Fruit fly (Drosophila melanogaster) whole organism, embryonic: Measurements from ENCODE around the gene Kmn1.
A peak's percentile ranks its signal among the peaks of the same experiment; 100 is the strongest.

Experiments used
- Asciz ChIP-seq: fragments of 200-800 bp; sonication (Bioruptor generic); optimal IDR thresholded peaks from 2 replicates; lab custom pipeline; 2017; ENCODE audit warnings: missing biosample characterization, mild to moderate bottlenecking, missing genetic modification characterization, missing genetic modification reagents
- Bteb2 ChIP-seq: fragments of 200-800 bp; sonication (Bioruptor generic); optimal IDR thresholded peaks from 2 replicates; lab custom pipeline; 2016; ENCODE audit warnings: missing biosample characterization, missing genetic modification characterization
- CG10209 ChIP-seq: fragments of 200-800 bp; sonication (Bioruptor generic); optimal IDR thresholded peaks from 3 replicates; lab custom pipeline; 2017; ENCODE audit warnings: missing biosample characterization, mild to moderate bottlenecking, missing genetic modification characterization, missing genetic modification reagents
- CG10543 ChIP-seq: fragments of 200-800 bp; sonication (Bioruptor generic); optimal IDR thresholded peaks from 3 replicates; lab custom pipeline; 2017; ENCODE audit warnings: missing biosample characterization, mild to moderate bottlenecking, missing genetic modification characterization, moderate library complexity
- CG11247 ChIP-seq: fragments of 200-800 bp; sonication (Bioruptor generic); IDR thresholded peaks from 2 replicates; pipeline ENCODE4 v1.3.6; 2022; ENCODE audit warnings: missing biosample characterization, missing genetic modification characterization
- CG12299 ChIP-seq: fragments of 200-800 bp; sonication (Bioruptor generic); optimal IDR thresholded peaks from 2 replicates; lab custom pipeline; 2018; ENCODE audit warnings: missing biosample characterization, mild to moderate bottlenecking, missing genetic modification characterization
- CG13775 ChIP-seq: fragments of 200-800 bp; sonication (Bioruptor generic); optimal IDR thresholded peaks from 3 replicates; lab custom pipeline; 2017; ENCODE audit warnings: missing biosample characterization, mild to moderate bottlenecking, missing genetic modification characterization
- CG1529 ChIP-seq: fragments of 200-800 bp; sonication (Bioruptor generic); optimal IDR thresholded peaks from 3 replicates; lab custom pipeline; 2018; ENCODE audit warnings: missing biosample characterization, missing genetic modification characterization
- CG15514 ChIP-seq: fragments of 200-800 bp; sonication (Bioruptor generic); optimal IDR thresholded peaks from 3 replicates; lab custom pipeline; 2017; ENCODE audit warnings: missing biosample characterization, missing genetic modification characterization, mild to moderate bottlenecking, moderate library complexity, missing genetic modification reagents
- CG17361 ChIP-seq: fragments of 200-800 bp; sonication (Bioruptor generic); IDR thresholded peaks from 3 replicates; pipeline ENCODE4 v1.3.6; 2022; ENCODE audit warnings: missing biosample characterization, missing genetic modification characterization
- CG17385 ChIP-seq: fragments of 200-800 bp; sonication (Bioruptor generic); optimal IDR thresholded peaks from 3 replicates; lab custom pipeline; 2018; ENCODE audit warnings: missing biosample characterization, mild to moderate bottlenecking, missing genetic modification characterization
- CG17612 ChIP-seq: fragments of 200-800 bp; sonication (Bioruptor generic); IDR thresholded peaks from 2 replicates; pipeline ENCODE4 v1.3.6; 2022; ENCODE audit warnings: missing biosample characterization, missing genetic modification characterization
- CG2199 ChIP-seq: fragments of 200-800 bp; sonication (Bioruptor generic); IDR thresholded peaks from 3 replicates; pipeline ENCODE4 v1.3.6; 2022; ENCODE audit warnings: missing biosample characterization, missing genetic modification characterization
- CG30020 ChIP-seq: fragments of 200-800 bp; optimal IDR thresholded peaks from 2 replicates; lab custom pipeline; 2019; ENCODE audit warnings: missing biosample characterization, mild to moderate bottlenecking, missing genetic modification characterization, moderate library complexity
- CG31441 ChIP-seq: fragments of 200-800 bp; sonication (Bioruptor generic); IDR thresholded peaks from 2 replicates; pipeline ENCODE4 v1.3.6; 2022; ENCODE audit warnings: missing biosample characterization, missing genetic modification characterization
- CG32772 ChIP-seq: fragments of 200-800 bp; sonication (Bioruptor generic); IDR thresholded peaks from 2 replicates; pipeline ENCODE4 v1.3.6; 2022; ENCODE audit warnings: missing biosample characterization, missing genetic modification characterization
- CG4328 ChIP-seq: fragments of 200-800 bp; sonication (Bioruptor generic); optimal IDR thresholded peaks from 3 replicates; lab custom pipeline; 2017; ENCODE audit warnings: missing biosample characterization, missing genetic modification reagents, missing genetic modification characterization
- CG4854 ChIP-seq: fragments of 200-800 bp; sonication (Bioruptor generic); optimal IDR thresholded peaks from 2 replicates; lab custom pipeline; 2016; ENCODE audit warnings: missing biosample characterization, missing genetic modification characterization, inconsistent platforms
- CG7271 ChIP-seq: fragments of 200-800 bp; sonication (Bioruptor generic); optimal IDR thresholded peaks from 2 replicates; lab custom pipeline; 2018; ENCODE audit warnings: missing biosample characterization, mild to moderate bottlenecking, missing genetic modification characterization, moderate library complexity
- CG7786 ChIP-seq: fragments of 200-800 bp; sonication (Bioruptor generic); optimal IDR thresholded peaks from 2 replicates; lab custom pipeline; 2016; ENCODE audit warnings: missing biosample characterization, missing genetic modification characterization
- CG7963 ChIP-seq: fragments of 200-800 bp; sonication (Bioruptor generic); IDR thresholded peaks from 3 replicates; pipeline ENCODE4 v1.3.6; 2022; ENCODE audit warnings: missing biosample characterization, missing genetic modification characterization; ENCODE audit not compliant: partially characterized antibody
- CG9876 ChIP-seq: fragments of 200-800 bp; sonication (Bioruptor generic); optimal IDR thresholded peaks from 2 replicates; lab custom pipeline; 2016; ENCODE audit warnings: missing biosample characterization, missing genetic modification characterization
- CkIIα-i1 ChIP-seq: fragments of 200-800 bp; sonication (Bioruptor generic); IDR thresholded peaks from 2 replicates; pipeline ENCODE4 v1.3.6; 2022; ENCODE audit warnings: missing biosample characterization, missing genetic modification characterization
- Dip3 ChIP-seq: fragments of 200-800 bp; sonication (Bioruptor generic); optimal IDR thresholded peaks from 3 replicates; lab custom pipeline; 2016; ENCODE audit warnings: missing biosample characterization, missing genetic modification characterization
- Dp ChIP-seq: fragments of 200-800 bp; sonication (Bioruptor generic); optimal IDR thresholded peaks from 2 replicates; lab custom pipeline; 2018; ENCODE audit warnings: missing biosample characterization, mild to moderate bottlenecking, missing genetic modification characterization, moderate library complexity
- Dref ChIP-seq: fragments of 200-800 bp; sonication (Bioruptor generic); IDR thresholded peaks from 2 replicates; pipeline ENCODE4 v1.3.6; 2022; ENCODE audit warnings: missing biosample characterization, missing genetic modification characterization
- Drgx ChIP-seq: fragments of 200-800 bp; sonication (Bioruptor generic); IDR thresholded peaks from 2 replicates; pipeline ENCODE4 v1.3.6; 2022; ENCODE audit warnings: missing biosample characterization, missing genetic modification characterization
- HLH54F ChIP-seq: fragments of 200-800 bp; sonication (Bioruptor generic); optimal IDR thresholded peaks from 3 replicates; lab custom pipeline; 2016; ENCODE audit warnings: missing biosample characterization, missing genetic modification characterization
- Hsf ChIP-seq: fragments of 200-800 bp; sonication (Bioruptor generic); optimal IDR thresholded peaks from 3 replicates; lab custom pipeline; 2016; ENCODE audit warnings: missing biosample characterization, missing genetic modification characterization
- Mad ChIP-seq: fragments of 200-800 bp; sonication (Bioruptor generic); optimal IDR thresholded peaks from 2 replicates; lab custom pipeline; 2016; ENCODE audit warnings: missing biosample characterization, missing genetic modification characterization
- Nf-YB ChIP-seq: fragments of 200-800 bp; sonication (Bioruptor generic); optimal IDR thresholded peaks from 3 replicates; lab custom pipeline; 2019; ENCODE audit warnings: missing biosample characterization, mild to moderate bottlenecking, missing genetic modification characterization, moderate library complexity
- Rx ChIP-seq: fragments of 200-800 bp; sonication (Bioruptor generic); IDR thresholded peaks from 2 replicates; pipeline ENCODE4 v1.3.6; 2022; ENCODE audit warnings: missing biosample characterization, missing genetic modification characterization
- ap ChIP-seq: fragments of 200-800 bp; sonication (Bioruptor generic); IDR thresholded peaks from 2 replicates; pipeline ENCODE4 v1.3.6; 2022; ENCODE audit warnings: missing biosample characterization, missing genetic modification characterization
- cad ChIP-seq: fragments of >200 bp; optimal IDR thresholded peaks from 2 replicates; lab custom pipeline; 2017; ENCODE audit warnings: missing biosample characterization, missing genetic modification characterization
- chinmo ChIP-seq: fragments of 200-800 bp; sonication (Bioruptor generic); IDR thresholded peaks from 4 replicates; pipeline ENCODE4 v1.3.6; 2022; ENCODE audit warnings: missing biosample characterization, missing genetic modification characterization; ENCODE audit not compliant: partially characterized antibody
- chm ChIP-seq: fragments of 200-800 bp; sonication (Bioruptor generic); IDR thresholded peaks from 2 replicates; pipeline ENCODE4 v1.3.6; 2022; ENCODE audit warnings: missing biosample characterization, missing genetic modification characterization
- crc ChIP-seq: fragments of 200-800 bp; sonication (Bioruptor generic); optimal IDR thresholded peaks from 2 replicates; lab custom pipeline; 2016; ENCODE audit warnings: missing biosample characterization, missing genetic modification characterization
- fd3F ChIP-seq: fragments of 200-800 bp; sonication (Bioruptor generic); optimal IDR thresholded peaks from 2 replicates; lab custom pipeline; 2018; ENCODE audit warnings: missing biosample characterization, mild to moderate bottlenecking, missing genetic modification characterization, moderate library complexity
- fru ChIP-seq: fragments of >200 bp; optimal IDR thresholded peaks from 2 replicates; lab custom pipeline; 2017
- gsb ChIP-seq: fragments of 200-800 bp; sonication (Bioruptor generic); IDR thresholded peaks from 2 replicates; pipeline ENCODE4 v1.3.6; 2022; ENCODE audit warnings: missing biosample characterization, missing genetic modification characterization
- kah ChIP-seq: fragments of 200-800 bp; sonication (Bioruptor generic); optimal IDR thresholded peaks from 2 replicates; lab custom pipeline; 2018; ENCODE audit warnings: missing biosample characterization, mild to moderate bottlenecking, missing genetic modification characterization
- lilli ChIP-seq: fragments of 200-800 bp; sonication (Bioruptor generic); optimal IDR thresholded peaks from 3 replicates; lab custom pipeline; 2016; ENCODE audit warnings: missing biosample characterization, missing genetic modification characterization
- lmd ChIP-seq: fragments of 200-800 bp; sonication (Bioruptor generic); IDR thresholded peaks from 2 replicates; pipeline ENCODE4 v1.3.6; 2022; ENCODE audit warnings: missing biosample characterization, missing genetic modification characterization
- maf-S ChIP-seq: fragments of 200-800 bp; sonication (Bioruptor generic); optimal IDR thresholded peaks from 2 replicates; lab custom pipeline; 2016; ENCODE audit warnings: missing biosample characterization, missing genetic modification characterization
- p53 ChIP-seq: fragments of 200-800 bp; sonication (Bioruptor generic); optimal IDR thresholded peaks from 2 replicates; lab custom pipeline; 2016; ENCODE audit warnings: missing biosample characterization, missing genetic modification characterization
- pros ChIP-seq: fragments of 200-800 bp; sonication (Bioruptor generic); optimal IDR thresholded peaks from 3 replicates; lab custom pipeline; 2019; ENCODE audit warnings: missing biosample characterization, mild to moderate bottlenecking, missing genetic modification characterization, moderate library complexity
- sd ChIP-seq: fragments of 200-800 bp; sonication (Bioruptor generic); optimal IDR thresholded peaks from 3 replicates; lab custom pipeline; 2018; ENCODE audit warnings: missing biosample characterization, mild to moderate bottlenecking, missing genetic modification characterization, moderate library complexity
- sens-2 ChIP-seq: fragments of 200-800 bp; sonication (Bioruptor generic); IDR thresholded peaks from 2 replicates; pipeline ENCODE4 v1.3.6; 2022; ENCODE audit warnings: missing biosample characterization, missing genetic modification characterization
- sim ChIP-seq: fragments of 200-800 bp; sonication (Bioruptor generic); IDR thresholded peaks from 2 replicates; pipeline ENCODE4 v1.3.6; 2022; ENCODE audit warnings: missing biosample characterization, missing genetic modification characterization
- tgo ChIP-seq: fragments of 200-800 bp; sonication (Bioruptor generic); IDR thresholded peaks from 3 replicates; pipeline ENCODE4 v1.3.6; 2022; ENCODE audit warnings: missing biosample characterization, missing genetic modification characterization
- trem ChIP-seq: fragments of 200-800 bp; optimal IDR thresholded peaks from 3 replicates; lab custom pipeline; 2019; ENCODE audit warnings: missing biosample characterization, mild to moderate bottlenecking, missing genetic modification characterization, moderate library complexity
- trh ChIP-seq: fragments of 200-800 bp; sonication (Bioruptor generic); optimal IDR thresholded peaks from 2 replicates; lab custom pipeline; 2016; ENCODE audit warnings: missing biosample characterization, missing genetic modification characterization
- wdn ChIP-seq: fragments of 200-800 bp; sonication (Bioruptor generic); IDR thresholded peaks from 2 replicates; pipeline ENCODE4 v1.3.6; 2022; ENCODE audit warnings: missing biosample characterization, missing genetic modification characterization

Kmn1 gene

dm6 chrX:11548701-11549100 lies 23.5 kb downstream of the Kmn1 start (continued):
- TF ChIP-seq CG7271 (tag; lab: Kevin White, UChicago): no peak
- no peak for TF ChIP-seq CkIIα-i1 (GFP tag; lab: Robert Waterston, UW)
- no peak for TF ChIP-seq CG10543 (GFP tag; lab: Kevin White, UChicago)
- peak; percentile 25; the same call in 1 of the 2 replicates for TF ChIP-seq Rx (GFP tag; lab: Robert Waterston, UW)
- TF ChIP-seq kah (GFP tag; lab: Kevin White, UChicago): no peak
- TF ChIP-seq CG7786 (GFP tag; lab: Kevin White, UChicago): no peak
- 0 out of 3 replicates have a peak, but pooled peaks have one; percentile 20 for TF ChIP-seq tgo (GFP tag; lab: Robert Waterston, UW)
- TF ChIP-seq lilli (GFP tag; lab: Kevin White, UChicago): peak; percentile 46
- TF ChIP-seq trh (GFP tag; lab: Kevin White, UChicago): no peak
- no peak for TF ChIP-seq pros
- TF ChIP-seq CG15514 (GFP tag; lab: Kevin White, UChicago): no peak
- TF ChIP-seq CG4854: no peak
- TF ChIP-seq Drgx (GFP tag; lab: Robert Waterston, UW): peak; percentile 66
- TF ChIP-seq fru (lab: Kevin White, UChicago): no peak
- no peak for TF ChIP-seq sens-2
- TF ChIP-seq chinmo (GFP tag; lab: Robert Waterston, UW): no peak
- TF ChIP-seq wdn: no peak
- no peak for TF ChIP-seq ap (GFP tag; lab: Robert Waterston, UW)
- TF ChIP-seq gsb (GFP tag; lab: Robert Waterston, UW): no peak
- no peak for TF ChIP-seq maf-S
- no peak for TF ChIP-seq CG17612 (GFP tag; lab: Robert Waterston, UW)
- no peak for TF ChIP-seq CG32772 (GFP tag; lab: Robert Waterston, UW)
- TF ChIP-seq CG12299: no peak
- no peak for TF ChIP-seq sd
- no peak for TF ChIP-seq CG11247
- no peak for TF ChIP-seq p53
- TF ChIP-seq Mad (GFP tag; lab: Kevin White, UChicago): no peak
- TF ChIP-seq Dip3: no peak
- no peak for TF ChIP-seq CG7963 (GFP tag; lab: Robert Waterston, UW)
- peak; percentile 30 for TF ChIP-seq Hsf
- TF ChIP-seq cad (GFP tag; lab: Kevin White, UChicago): no peak
- TF ChIP-seq Nf-YB (GFP tag; lab: Kevin White, UChicago): peak; percentile 19
- no peak for TF ChIP-seq CG1529 (GFP tag; lab: Kevin White, UChicago)
- peak; percentile 42; the same call in 1 of the 3 replicates for TF ChIP-seq CG17361 (GFP tag; lab: Robert Waterston, UW)
- TF ChIP-seq CG31441 (GFP tag; lab: Robert Waterston, UW): peak; percentile 54
- peak; percentile 16 for TF ChIP-seq CG13775 (GFP tag; lab: Kevin White, UChicago)
- no peak for TF ChIP-seq fd3F (GFP tag; lab: Kevin White, UChicago)
- no peak for TF ChIP-seq sim
- no peak for TF ChIP-seq Dp (GFP tag; lab: Kevin White, UChicago)
- TF ChIP-seq trem (tag; lab: Kevin White, UChicago): peak; percentile 34
- no peak for TF ChIP-seq CG9876 (GFP tag; lab: Kevin White, UChicago)
- TF ChIP-seq CG17385: no peak
- TF ChIP-seq CG4328 (GFP tag; lab: Kevin White, UChicago): no peak
- TF ChIP-seq CG2199 (GFP tag; lab: Robert Waterston, UW): no peak
- TF ChIP-seq crc (GFP tag; lab: Kevin White, UChicago): peak; percentile 27
- TF ChIP-seq HLH54F (GFP tag; lab: Kevin White, UChicago): no peak
- 0 out of 2 replicates have a peak, but pooled peaks have one; percentile 14 for TF ChIP-seq chm (GFP tag; lab: Robert Waterston, UW)
- no peak for TF ChIP-seq CG30020 (tag; lab: Kevin White, UChicago)
- TF ChIP-seq Asciz (GFP tag; lab: Kevin White, UChicago): peak; percentile 10
- no peak for TF ChIP-seq Dref (GFP tag; lab: Robert Waterston, UW)
- peak; percentile 8; the same call in 1 of the 2 replicates for TF ChIP-seq lmd (GFP tag; lab: Robert Waterston, UW)
- no peak for TF ChIP-seq Bteb2 (GFP tag; lab: Kevin White, UChicago)
- peak; percentile 31 for TF ChIP-seq CG10209 (GFP tag; lab: Kevin White, UChicago)
